Worm (Caenorhabditis elegans): ENCODE data around the gene F47B8.4.

ce11 chrV:14355738-14356368 is 31.4 kb upstream of the F47B8.4 start, which contains the start of gene cyn-1:
- TF ChIP-seq flt-1 (GFP tag; IDR thresholded peaks at IDR 0.05), result no peak
- no peak for TF ChIP-seq hnd-1 (tag; optimal IDR thresholded peaks at IDR 0.05)
- no peak for TF ChIP-seq ama-1 (optimal IDR thresholded peaks at IDR 0.05)
- TF ChIP-seq aly-1 (tag; optimal IDR thresholded peaks at IDR 0.05), result no peak
- TF ChIP-seq scrt-1 (GFP tag; IDR thresholded peaks at IDR 0.05), result no peak
